ENCODE assay signal across 1 fruit fly cellular context in the genomic region with DNA sequence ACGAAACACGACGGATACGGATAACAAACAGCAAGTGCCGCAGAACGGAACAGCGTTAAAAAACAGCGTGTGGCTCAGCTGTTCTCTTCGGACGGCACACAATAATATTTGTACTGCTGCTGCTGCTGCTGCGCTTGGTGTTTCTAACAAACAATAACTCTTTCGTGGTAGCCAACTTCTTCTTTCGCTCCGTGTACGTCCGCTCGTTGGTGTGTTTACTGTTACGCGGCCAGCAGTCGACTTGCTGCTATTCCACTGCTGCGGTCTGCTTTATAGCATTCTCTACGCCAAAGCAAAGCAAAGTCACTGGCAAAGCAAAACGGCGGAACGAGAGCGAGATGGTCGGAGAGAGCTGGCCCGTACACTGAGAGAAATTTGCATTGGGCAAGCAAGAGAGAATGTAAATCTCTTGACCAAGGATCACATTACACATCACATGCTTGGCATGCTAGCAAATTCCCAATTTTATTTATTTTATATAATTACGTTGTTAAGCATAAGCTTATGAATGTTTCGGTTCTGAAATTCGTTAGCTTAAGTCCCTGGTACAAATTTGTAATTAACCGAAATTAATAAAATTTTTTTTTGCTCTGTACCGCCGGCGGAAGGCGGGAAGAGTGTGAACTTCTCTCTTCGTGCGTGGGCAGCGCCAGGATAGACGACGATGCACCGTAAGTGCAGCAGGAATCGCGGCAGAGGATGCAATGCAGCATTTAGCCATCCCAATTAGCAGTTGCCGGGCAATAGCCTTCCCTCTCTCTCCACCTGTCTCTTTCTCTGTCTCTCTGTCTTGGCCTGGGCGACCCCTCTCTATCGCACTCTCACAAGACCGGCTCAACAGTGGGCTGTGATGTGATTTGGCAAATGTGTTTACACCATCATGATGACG.
A peak's percentile ranks its signal among the peaks of the same experiment; 100 is the strongest.
TF ChIP-seq lines count a peak whose summit lies in the region.

A gene (minus strand): TSS at position 287 of the 889 bp plus-strand sequence.

TF ChIP-seq in whole organism, embryonic, 481 proteins besides CTCF, POLR2A, EP300 and RAD21 (continued from another document and continues in another):
- TF ChIP-seq CG10979 (tag; optimal IDR thresholded peaks at IDR 0.05; lab: Kevin White, UChicago) (peak; percentile 96), Hsf (GFP tag; optimal IDR thresholded peaks at IDR 0.05; lab: Kevin White, UChicago) (peak; percentile 91), shn (GFP tag; optimal IDR thresholded peaks at IDR 0.05; lab: Kevin White, UChicago) (peak; percentile 76), Spps (tag; optimal IDR thresholded peaks at IDR 0.05; lab: Kevin White, UChicago) (peak; percentile 92), CG17361 (GFP tag; IDR thresholded peaks at IDR 0.05; lab: Robert Waterston, UW) (peak; percentile 95), lbe (GFP tag; optimal IDR thresholded peaks at IDR 0.05; lab: Kevin White, UChicago) (peak; percentile 84), CG5180 (GFP tag; optimal IDR thresholded peaks at IDR 0.05; lab: Kevin White, UChicago) (peak; percentile 80), sob (GFP tag; IDR thresholded peaks at IDR 0.05; lab: Robert Waterston, UW) (peak; percentile 92), pfk (GFP tag; optimal IDR thresholded peaks at IDR 0.05; lab: Kevin White, UChicago) (no peak), CG6254 (GFP tag; optimal IDR thresholded peaks at IDR 0.05; lab: Kevin White, UChicago) (peak; percentile 91), CG6272 (GFP tag; IDR thresholded peaks at IDR 0.05; lab: Robert Waterston, UW) (peak; percentile 88), Xrp1 (GFP tag; IDR thresholded peaks at IDR 0.05; lab: Robert Waterston, UW) (peak; percentile 97), Hand (GFP tag; optimal IDR thresholded peaks at IDR 0.05; lab: Kevin White, UChicago) (peak; percentile 89), CG16813 (GFP tag; IDR thresholded peaks at IDR 0.05; lab: Robert Waterston, UW; ENCODE audit: partially characterized antibody) (no peak), scrt (GFP tag; optimal IDR thresholded peaks at IDR 0.05; lab: Kevin White, UChicago) (peak; percentile 89), zfh1 (GFP tag; IDR thresholded peaks at IDR 0.05; lab: Robert Waterston, UW) (peak; percentile 96), CG8765 (GFP tag; IDR thresholded peaks at IDR 0.05; lab: Robert Waterston, UW) (peak; percentile 90), stc (GFP tag; IDR thresholded peaks at IDR 0.05; lab: Robert Waterston, UW) (peak; percentile 93), Dip3 (GFP tag; optimal IDR thresholded peaks at IDR 0.05; lab: Kevin White, UChicago) (peak; percentile 85), Awh (GFP tag; IDR thresholded peaks at IDR 0.05; lab: Robert Waterston, UW) (peak; percentile 94), Fer3 (tag; optimal IDR thresholded peaks at IDR 0.05; lab: Kevin White, UChicago) (peak; percentile 91), repo (GFP tag; optimal IDR thresholded peaks at IDR 0.05; lab: Kevin White, UChicago) (peak; percentile 63), sc (optimal IDR thresholded peaks at IDR 0.05; lab: Kevin White, UChicago) (no peak), sc (GFP tag; optimal IDR thresholded peaks at IDR 0.05; lab: Kevin White, UChicago) (peak; percentile 94), ems (GFP tag; optimal IDR thresholded peaks at IDR 0.05; lab: Kevin White, UChicago) (peak; percentile 86), ham (GFP tag; IDR thresholded peaks at IDR 0.05; lab: Robert Waterston, UW) (peak; percentile 85), ind (GFP tag; optimal IDR thresholded peaks at IDR 0.05; lab: Kevin White, UChicago) (peak; percentile 92), CG7271 (tag; optimal IDR thresholded peaks at IDR 0.05; lab: Kevin White, UChicago) (peak; percentile 57), kah (GFP tag; optimal IDR thresholded peaks at IDR 0.05; lab: Kevin White, UChicago) (peak; percentile 85), CG8281 (tag; optimal IDR thresholded peaks at IDR 0.05; lab: Kevin White, UChicago) (peak; percentile 77), Gsc (GFP tag; IDR thresholded peaks at IDR 0.05; lab: Robert Waterston, UW) (peak; percentile 90), CG12299 (tag; optimal IDR thresholded peaks at IDR 0.05; lab: Kevin White, UChicago) (peak; percentile 88), hth (optimal IDR thresholded peaks at IDR 0.05; lab: Kevin White, UChicago) (no peak), CG1792 (GFP tag; optimal IDR thresholded peaks at IDR 0.05; lab: Kevin White, UChicago) (peak; percentile 56), ara (GFP tag; IDR thresholded peaks at IDR 0.05; lab: Robert Waterston, UW) (peak; percentile 94), CG15479 (GFP tag; optimal IDR thresholded peaks at IDR 0.05; lab: Kevin White, UChicago) (peak; percentile 66), CG2116 (GFP tag; optimal IDR thresholded peaks at IDR 0.05; lab: Kevin White, UChicago) (peak; percentile 79), Scr (GFP tag; IDR thresholded peaks at IDR 0.05; lab: Robert Waterston, UW; ENCODE audit: partially characterized antibody) (0 out of 2 replicates have a peak, but pooled peaks have one; percentile 9), cad (GFP tag; optimal IDR thresholded peaks at IDR 0.05; lab: Kevin White, UChicago) (no peak), CG15269 (tag; optimal IDR thresholded peaks at IDR 0.05; lab: Kevin White, UChicago) (peak; percentile 94), wek (GFP tag; optimal IDR thresholded peaks at IDR 0.05; lab: Kevin White, UChicago) (peak; percentile 75), tio (GFP tag; optimal IDR thresholded peaks at IDR 0.05; lab: Kevin White, UChicago) (peak; percentile 93), CG4328 (GFP tag; optimal IDR thresholded peaks at IDR 0.05; lab: Kevin White, UChicago) (peak; percentile 92), CG10147 (GFP tag; optimal IDR thresholded peaks at IDR 0.05; lab: Kevin White, UChicago) (peak; percentile 92), Hr39 (optimal IDR thresholded peaks at IDR 0.05; lab: Kevin White, UChicago) (no peak), CkIIα-i1 (GFP tag; IDR thresholded peaks at IDR 0.05; lab: Robert Waterston, UW) (peak; percentile 83), Lpt (GFP tag; optimal IDR thresholded peaks at IDR 0.05; lab: Kevin White, UChicago) (no peak), CG7786 (GFP tag; optimal IDR thresholded peaks at IDR 0.05; lab: Kevin White, UChicago) (peak; percentile 84), CG6654 (GFP tag; optimal IDR thresholded peaks at IDR 0.05; lab: Kevin White, UChicago) (peak; percentile 85), GATAe (GFP tag; conservative IDR thresholded peaks at IDR 0.05; lab: Robert Waterston, UW) (peak; percentile 81), Hey (tag; optimal IDR thresholded peaks at IDR 0.05; lab: Kevin White, UChicago) (peak; percentile 31), D (optimal IDR thresholded peaks at IDR 0.05; lab: Kevin White, UChicago) (no peak), D (GFP tag; optimal IDR thresholded peaks at IDR 0.05; lab: Kevin White, UChicago) (peak; percentile 94), ase (GFP tag; IDR thresholded peaks at IDR 0.05; lab: Robert Waterston, UW) (peak; percentile 88), Med (GFP tag; lab: Kevin White, UChicago) (peak; percentile 97), CG10543 (GFP tag; optimal IDR thresholded peaks at IDR 0.05; lab: Kevin White, UChicago) (peak; percentile 91), CG9932 (GFP tag; IDR thresholded peaks at IDR 0.05; lab: Robert Waterston, UW) (peak; percentile 91), TFAM (GFP tag; optimal IDR thresholded peaks at IDR 0.05; lab: Kevin White, UChicago) (peak; percentile 73), ken (GFP tag; IDR thresholded peaks at IDR 0.05; lab: Robert Waterston, UW) (peak; percentile 92), CHES-1-like (GFP tag; optimal IDR thresholded peaks at IDR 0.05; lab: Kevin White, UChicago) (peak; percentile 75), Tbp (GFP tag; optimal IDR thresholded peaks at IDR 0.05; lab: Kevin White, UChicago) (no peak), Asciz (GFP tag; optimal IDR thresholded peaks at IDR 0.05; lab: Kevin White, UChicago) (peak; percentile 89), cato (GFP tag; optimal IDR thresholded peaks at IDR 0.05; lab: Kevin White, UChicago; ENCODE audit: borderline replicate concordance) (peak; percentile 85), chm (GFP tag; IDR thresholded peaks at IDR 0.05; lab: Robert Waterston, UW) (peak; percentile 91), ab (GFP tag; optimal IDR thresholded peaks at IDR 0.05; lab: Kevin White, UChicago) (peak; percentile 77), Camta (GFP tag; optimal IDR thresholded peaks at IDR 0.05; lab: Kevin White, UChicago) (peak; percentile 86), ftz-f1 (GFP tag; optimal IDR thresholded peaks at IDR 0.05; lab: Kevin White, UChicago) (peak; percentile 33), CG6765 (GFP tag; optimal IDR thresholded peaks at IDR 0.05; lab: Kevin White, UChicago) (peak; percentile 87), lmd (GFP tag; IDR thresholded peaks at IDR 0.05; lab: Robert Waterston, UW) (peak; percentile 97), CG3163 (GFP tag; optimal IDR thresholded peaks at IDR 0.05; lab: Kevin White, UChicago) (peak; percentile 69), maf-S (GFP tag; optimal IDR thresholded peaks at IDR 0.05; lab: Kevin White, UChicago) (peak; percentile 80), chinmo (GFP tag; IDR thresholded peaks at IDR 0.05; lab: Robert Waterston, UW; ENCODE audit: partially characterized antibody) (peak; percentile 89; the same call in 3 of the 4 replicates), CG1832 (GFP tag; optimal IDR thresholded peaks at IDR 0.05; lab: Kevin White, UChicago) (peak; percentile 60), Sry-β (GFP tag; optimal IDR thresholded peaks at IDR 0.05; lab: Kevin White, UChicago) (peak; percentile 39), al (GFP tag; IDR thresholded peaks at IDR 0.05; lab: Robert Waterston, UW) (peak; percentile 90), CrebB (tag; optimal IDR thresholded peaks at IDR 0.05; lab: Kevin White, UChicago) (peak; percentile 86), CG15073 (GFP tag; optimal IDR thresholded peaks at IDR 0.05; lab: Kevin White, UChicago) (peak; percentile 66), HmgD (GFP tag; optimal IDR thresholded peaks at IDR 0.05; lab: Kevin White, UChicago) (no peak), fru (optimal IDR thresholded peaks at IDR 0.05; lab: Kevin White, UChicago) (no peak), lab (GFP tag; optimal IDR thresholded peaks at IDR 0.05; lab: Kevin White, UChicago) (peak; percentile 96), sr (GFP tag; IDR thresholded peaks at IDR 0.05; lab: Robert Waterston, UW) (peak; percentile 63; the same call in 1 of the 3 replicates), Max (GFP tag; optimal IDR thresholded peaks at IDR 0.05; lab: Kevin White, UChicago) (peak; percentile 93), NC2β (GFP tag; optimal IDR thresholded peaks at IDR 0.05; lab: Kevin White, UChicago) (peak; percentile 85), trem (tag; optimal IDR thresholded peaks at IDR 0.05; lab: Kevin White, UChicago) (peak; percentile 87), CG6683 (GFP tag; optimal IDR thresholded peaks at IDR 0.05; lab: Kevin White, UChicago) (peak; percentile 83), disco-r (GFP tag; optimal IDR thresholded peaks at IDR 0.05; lab: Kevin White, UChicago) (peak; percentile 54), insv (GFP tag; optimal IDR thresholded peaks at IDR 0.05; lab: Kevin White, UChicago) (peak; percentile 22 to 53), YL-1 (GFP tag; optimal IDR thresholded peaks at IDR 0.05; lab: Kevin White, UChicago) (peak; percentile 75), mld (GFP tag; IDR thresholded peaks at IDR 0.05; lab: Robert Waterston, UW; ENCODE audit: partially characterized antibody) (no peak), gce (GFP tag; IDR thresholded peaks at IDR 0.05; lab: Robert Waterston, UW) (peak; percentile 91; the same call in 2 of the 3 replicates), bigmax (GFP tag; optimal IDR thresholded peaks at IDR 0.05; lab: Kevin White, UChicago) (peak; percentile 7), CG12744 (GFP tag; optimal IDR thresholded peaks at IDR 0.05; lab: Kevin White, UChicago) (peak; percentile 86), sna (GFP tag; IDR thresholded peaks at IDR 0.05; lab: Robert Waterston, UW; ENCODE audit: partially characterized antibody) (no peak), Usf (GFP tag; optimal IDR thresholded peaks at IDR 0.05; lab: Kevin White, UChicago) (peak; percentile 94), CG13296 (GFP tag; optimal IDR thresholded peaks at IDR 0.05; lab: Kevin White, UChicago) (peak; percentile 90), cg (GFP tag; optimal IDR thresholded peaks at IDR 0.05; lab: Kevin White, UChicago) (no peak), Mes4 (GFP tag; optimal IDR thresholded peaks at IDR 0.05; lab: Kevin White, UChicago) (peak; percentile 78), CG1647 (GFP tag; optimal IDR thresholded peaks at IDR 0.05; lab: Kevin White, UChicago) (peak; percentile 79), Hmx (GFP tag; optimal IDR thresholded peaks at IDR 0.05; lab: Kevin White, UChicago) (peak; percentile 74), dpn (GFP tag; optimal IDR thresholded peaks at IDR 0.05; lab: Kevin White, UChicago) (peak; percentile 90), CG12071 (GFP tag; optimal IDR thresholded peaks at IDR 0.05; lab: Kevin White, UChicago) (peak; percentile 86), Side (GFP tag; optimal IDR thresholded peaks at IDR 0.05; lab: Kevin White, UChicago) (peak; percentile 85), CG4404 (GFP tag; IDR thresholded peaks at IDR 0.05; lab: Robert Waterston, UW) (peak; percentile 94), D19B (GFP tag; optimal IDR thresholded peaks at IDR 0.05; lab: Kevin White, UChicago) (peak; percentile 86), seq (GFP tag; IDR thresholded peaks at IDR 0.05; lab: Robert Waterston, UW) (peak; percentile 96), CG14860 (GFP tag; IDR thresholded peaks at IDR 0.05; lab: Robert Waterston, UW; ENCODE audit: partially characterized antibody) (no peak), ranshi (GFP tag; IDR thresholded peaks at IDR 0.05; lab: Robert Waterston, UW) (peak; percentile 92), CG7963 (GFP tag; IDR thresholded peaks at IDR 0.05; lab: Robert Waterston, UW; ENCODE audit: partially characterized antibody) (no peak), fd64A (GFP tag; optimal IDR thresholded peaks at IDR 0.05; lab: Kevin White, UChicago) (peak; percentile 70), Ssrp (tag; optimal IDR thresholded peaks at IDR 0.05; lab: Kevin White, UChicago) (peak; percentile 93), CG3995 (GFP tag; optimal IDR thresholded peaks at IDR 0.05; lab: Kevin White, UChicago) (peak; percentile 49), CG2889 (GFP tag; IDR thresholded peaks at IDR 0.05; lab: Robert Waterston, UW) (peak; percentile 88), CG13424 (tag; optimal IDR thresholded peaks at IDR 0.05; lab: Kevin White, UChicago) (peak; percentile 95), CG12391 (tag; optimal IDR thresholded peaks at IDR 0.05; lab: Kevin White, UChicago) (peak; percentile 95), pan (optimal IDR thresholded peaks at IDR 0.05; lab: Kevin White, UChicago) (no peak), pan (GFP tag; optimal IDR thresholded peaks at IDR 0.05 in 1 of 2, IDR thresholded peaks at IDR 0.05 in 1 of 2) (peak in 1 of 2 experiments; percentile 95), CG9609 (GFP tag; optimal IDR thresholded peaks at IDR 0.05; lab: Kevin White, UChicago) (peak; percentile 77), Hmr (GFP tag; optimal IDR thresholded peaks at IDR 0.05; lab: Kevin White, UChicago) (peak; percentile 93), CG12659 (GFP tag; optimal IDR thresholded peaks at IDR 0.05; lab: Kevin White, UChicago) (peak; percentile 96)
